Worm (Caenorhabditis elegans): ENCODE data around the gene egl-3.
A peak's percentile ranks its signal among the peaks of the same experiment; 100 is the strongest.

Gene egl-3

ce11 chrV:10204863-10205338 is 31.3 kb upstream of the egl-3 start, which contains the start of the genes ZK856.19 and ZK856.11 (continued):
- no peak for TF ChIP-seq ceh-63 (GFP tag; optimal IDR thresholded peaks at IDR 0.05)
- peak; percentile 33 for TF ChIP-seq nhr-11 (tag; optimal IDR thresholded peaks at IDR 0.05)
- TF ChIP-seq grh-1 (GFP tag; IDR thresholded peaks at IDR 0.05), result peak; percentile 55; the same call in 1 of the 2 replicates
- TF ChIP-seq ceh-8 (GFP tag; optimal IDR thresholded peaks at IDR 0.05), result no peak
- no peak for TF ChIP-seq Y116A8C.19 (tag; optimal IDR thresholded peaks at IDR 0.05; ENCODE audit: borderline replicate concordance)
- TF ChIP-seq pax-3 (tag; optimal IDR thresholded peaks at IDR 0.05), result no peak
- TF ChIP-seq swsn-7 (tag; optimal IDR thresholded peaks at IDR 0.05), result peak; percentile 77
- TF ChIP-seq jun-1 (tag; optimal IDR thresholded peaks at IDR 0.05), result no peak
- no peak for TF ChIP-seq aha-1 (tag; optimal IDR thresholded peaks at IDR 0.05)
- TF ChIP-seq C16A3.4 (tag; optimal IDR thresholded peaks at IDR 0.05), result peak; percentile 68
- no peak for TF ChIP-seq vab-15 (tag; optimal IDR thresholded peaks at IDR 0.05)
- TF ChIP-seq lin-14 (GFP tag; optimal IDR thresholded peaks at IDR 0.05), result peak; percentile 69
- no peak for TF ChIP-seq fkh-8 (tag; optimal IDR thresholded peaks at IDR 0.05)
- peak; percentile 77 for TF ChIP-seq xbp-1 (tag; optimal IDR thresholded peaks at IDR 0.05)
- no peak for TF ChIP-seq fkh-10 (GFP tag; optimal IDR thresholded peaks at IDR 0.05)
- TF ChIP-seq F16B12.6 (tag; optimal IDR thresholded peaks at IDR 0.05), result peak; percentile 36
- no peak for TF ChIP-seq mef-2 (tag; optimal IDR thresholded peaks at IDR 0.05)
- peak; percentile 63 to 74 for TF ChIP-seq efl-1 (optimal IDR thresholded peaks at IDR 0.05)
- TF ChIP-seq efl-1 (GFP tag; optimal IDR thresholded peaks at IDR 0.05 in 1 of 2), result peak; percentile 66 to 97
- TF ChIP-seq zag-1 (tag; optimal IDR thresholded peaks at IDR 0.05), result no peak
- no peak for TF ChIP-seq ceh-90 (tag; optimal IDR thresholded peaks at IDR 0.05)
- peak; percentile 79 to 88 for TF ChIP-seq lsy-2 (tag; optimal IDR thresholded peaks at IDR 0.05)
- no peak for TF ChIP-seq nhr-28 (tag; optimal IDR thresholded peaks at IDR 0.05)
- no peak for TF ChIP-seq ets-5 (GFP tag; IDR thresholded peaks at IDR 0.05)
- TF ChIP-seq lin-15B (tag; optimal IDR thresholded peaks at IDR 0.05), result peak; percentile 78
- peak; percentile 88 for TF ChIP-seq mep-1 (tag; optimal IDR thresholded peaks at IDR 0.05)
- TF ChIP-seq C34B4.2 (tag; optimal IDR thresholded peaks at IDR 0.05), result no peak
- TF ChIP-seq fkh-4 (tag; optimal IDR thresholded peaks at IDR 0.05; ENCODE audit: borderline replicate concordance), result no peak
- peak; percentile 58 for TF ChIP-seq isw-1 (GFP tag; IDR thresholded peaks at IDR 0.05)
- TF ChIP-seq egl-13 (tag; optimal IDR thresholded peaks at IDR 0.05), result no peak
- TF ChIP-seq tlp-1 (tag; optimal IDR thresholded peaks at IDR 0.05), result no peak
- TF ChIP-seq sptf-1 (tag; optimal IDR thresholded peaks at IDR 0.05), result no peak
- peak; percentile 40 for TF ChIP-seq irx-1 (tag; optimal IDR thresholded peaks at IDR 0.05)
- TF ChIP-seq nhr-90 (tag; optimal IDR thresholded peaks at IDR 0.05; ENCODE audit: poor library complexity), result peak; percentile 78
- peak; percentile 70 to 75 for TF ChIP-seq lin-35 (GFP tag; optimal IDR thresholded peaks at IDR 0.05)
- peak; percentile 39 for TF ChIP-seq aly-2 (tag; optimal IDR thresholded peaks at IDR 0.05)
- TF ChIP-seq tbx-2 (tag; optimal IDR thresholded peaks at IDR 0.05), result peak; percentile 78
- peak; percentile 69 for TF ChIP-seq dsc-1 (tag; optimal IDR thresholded peaks at IDR 0.05)
- peak; percentile 79 for TF ChIP-seq snu-23 (GFP tag; optimal IDR thresholded peaks at IDR 0.05)
- TF ChIP-seq nhr-237 (tag; optimal IDR thresholded peaks at IDR 0.05), result no peak
- peak; percentile 27 for TF ChIP-seq fos-1 (tag; optimal IDR thresholded peaks at IDR 0.05)

- TF ChIP-seq ceh-90 (tag; optimal IDR thresholded peaks at IDR 0.05) (no peak), lin-35 (GFP tag; optimal IDR thresholded peaks at IDR 0.05) (peak in 1 of 2 experiments; percentile 58), nhr-71 (tag; optimal IDR thresholded peaks at IDR 0.05) (peak; percentile 31), pag-3 (tag; optimal IDR thresholded peaks at IDR 0.05; ENCODE audit: borderline replicate concordance, insufficient read depth) (no peak), elt-3 (tag; optimal IDR thresholded peaks at IDR 0.05) (peak in 1 of 6 experiments; percentile 80), snu-23 (GFP tag; optimal IDR thresholded peaks at IDR 0.05) (peak; percentile 29), nhr-84 (tag; optimal IDR thresholded peaks at IDR 0.05) (no peak), nhr-20 (tag; optimal IDR thresholded peaks at IDR 0.05) (peak; percentile 11), mep-1 (tag; optimal IDR thresholded peaks at IDR 0.05) (peak; percentile 20), unc-30 (tag; optimal IDR thresholded peaks at IDR 0.05) (no peak), blmp-1 (tag; optimal IDR thresholded peaks at IDR 0.05) (peak; percentile 80), unc-130 (tag; optimal IDR thresholded peaks at IDR 0.05) (peak; percentile 26), lin-14 (GFP tag; optimal IDR thresholded peaks at IDR 0.05) (peak; percentile 38), fkh-10 (GFP tag; optimal IDR thresholded peaks at IDR 0.05) (no peak), lin-15B (tag; optimal IDR thresholded peaks at IDR 0.05) (no peak), mdl-1 (tag; optimal IDR thresholded peaks at IDR 0.05) (peak in 1 of 2 experiments; percentile 0), elt-2 (tag; optimal IDR thresholded peaks at IDR 0.05) (peak; percentile 22), aha-1 (tag; optimal IDR thresholded peaks at IDR 0.05) (no peak)
Measured at ce11 chrV:10203435-10204009, 30.0 kb upstream of the egl-3 start, which contains the start of gene chpf-1. TSS of gene chpf-1 (minus strand) at chrV:10203485.

Measured in whole organism, L1 larva.